In the genomic region with DNA sequence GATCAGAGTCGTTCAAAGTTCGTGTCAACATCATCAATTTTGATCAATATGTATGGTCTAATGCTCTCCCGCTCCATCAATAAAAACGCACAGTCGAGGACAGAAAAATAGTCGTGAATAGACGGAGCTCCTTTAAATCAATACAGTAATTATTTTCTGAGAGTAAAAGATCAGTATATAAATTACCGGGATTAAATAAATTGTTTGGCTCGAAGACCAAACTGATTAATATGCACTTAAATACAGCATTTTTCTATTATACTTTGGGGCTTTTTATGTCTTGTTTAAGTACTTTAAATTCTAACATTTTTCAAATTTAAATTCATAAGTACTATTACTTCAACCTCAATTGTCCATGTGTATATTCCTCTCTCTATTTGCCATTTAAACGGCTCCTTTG, we compare ENCODE assay signal across 5 fruit fly cellular contexts.
TF ChIP-seq lines count a peak whose summit lies in the region.

No protein-coding gene starts in this region.

- TF ChIP-seq CTCF in whole organism, embryonic (GFP tag; optimal IDR thresholded peaks at IDR 0.05; lab: Kevin White, UChicago) = no peak

TF ChIP-seq in whole organism, adult, 20 proteins besides CTCF, POLR2A, EP300 and RAD21:
- TF ChIP-seq CG5204 (GFP tag; optimal IDR thresholded peaks at IDR 0.05; lab: Kevin White, UChicago) (peak; percentile 6), CG11617 (GFP tag; optimal IDR thresholded peaks at IDR 0.05; lab: Kevin White, UChicago) (no peak), CG33017 (tag; optimal IDR thresholded peaks at IDR 0.05; lab: Kevin White, UChicago) (no peak), pad (GFP tag; optimal IDR thresholded peaks at IDR 0.05; lab: Kevin White, UChicago) (no peak), Clk (GFP tag; optimal IDR thresholded peaks at IDR 0.05; lab: Kevin White, UChicago) (no peak), cic (GFP tag; optimal IDR thresholded peaks at IDR 0.05; lab: Kevin White, UChicago) (no peak)
TF ChIP-seq in whole organism, adult: peak in this region for 1.

TF ChIP-seq in whole organism, embryonic, 481 proteins besides CTCF, POLR2A, EP300 and RAD21 (continues in another document):
- TF ChIP-seq tna (GFP tag; IDR thresholded peaks at IDR 0.05; lab: Robert Waterston, UW; ENCODE audit: partially characterized antibody) (no peak), HLH54F (GFP tag; optimal IDR thresholded peaks at IDR 0.05; lab: Kevin White, UChicago) (no peak), Mes4 (GFP tag; optimal IDR thresholded peaks at IDR 0.05; lab: Kevin White, UChicago) (peak; percentile 17), CG9876 (GFP tag; optimal IDR thresholded peaks at IDR 0.05; lab: Kevin White, UChicago) (no peak), CG11560 (tag; IDR thresholded peaks at IDR 0.05; lab: Robert Waterston, UW) (no peak), CG7786 (GFP tag; optimal IDR thresholded peaks at IDR 0.05; lab: Kevin White, UChicago) (peak; percentile 15), CG3726 (GFP tag; IDR thresholded peaks at IDR 0.05; lab: Robert Waterston, UW) (no peak), pb (GFP tag; optimal IDR thresholded peaks at IDR 0.05; lab: Kevin White, UChicago) (no peak), emc (GFP tag; optimal IDR thresholded peaks at IDR 0.05; lab: Kevin White, UChicago) (no peak), B-H1 (GFP tag; IDR thresholded peaks at IDR 0.05; lab: Robert Waterston, UW) (no peak), CG8388 (GFP tag; optimal IDR thresholded peaks at IDR 0.05; lab: Kevin White, UChicago) (peak; percentile 46), cato (GFP tag; optimal IDR thresholded peaks at IDR 0.05; lab: Kevin White, UChicago; ENCODE audit: borderline replicate concordance) (peak; percentile 1), CG17186 (GFP tag; optimal IDR thresholded peaks at IDR 0.05; lab: Kevin White, UChicago) (no peak), lov (optimal IDR thresholded peaks at IDR 0.05; lab: Kevin White, UChicago) (no peak), lov (GFP tag; IDR thresholded peaks at IDR 0.05; lab: Robert Waterston, UW) (no peak), CG6791 (GFP tag; IDR thresholded peaks at IDR 0.05; lab: Robert Waterston, UW; ENCODE audit: partially characterized antibody) (no peak), Ets97D (GFP tag; optimal IDR thresholded peaks at IDR 0.05; lab: Kevin White, UChicago) (peak; percentile 10), trh (GFP tag; optimal IDR thresholded peaks at IDR 0.05; lab: Kevin White, UChicago) (peak; percentile 9), inv (GFP tag; IDR thresholded peaks at IDR 0.05; lab: Robert Waterston, UW; ENCODE audit: partially characterized antibody) (no peak), Aef1 (GFP tag; IDR thresholded peaks at IDR 0.05; lab: Robert Waterston, UW) (no peak)

TF ChIP-seq in whole organism, prepupa, 60 proteins besides CTCF, POLR2A, EP300 and RAD21:
- TF ChIP-seq CG32006 (GFP tag; optimal IDR thresholded peaks at IDR 0.05; lab: Kevin White, UChicago) = peak; percentile 57
- peak; percentile 23 for TF ChIP-seq CG4318 (GFP tag; optimal IDR thresholded peaks at IDR 0.05; lab: Kevin White, UChicago)
- peak; percentile 31 for TF ChIP-seq fkh (GFP tag; optimal IDR thresholded peaks at IDR 0.05; lab: Kevin White, UChicago)
- TF ChIP-seq CG3032 (tag; optimal IDR thresholded peaks at IDR 0.05; lab: Kevin White, UChicago) = no peak
- peak; percentile 38; the same call in 1 of the 3 replicates for TF ChIP-seq CG8119 (GFP tag; IDR thresholded peaks at IDR 0.05; lab: Robert Waterston, UW)
- peak; percentile 37 for TF ChIP-seq Eip78C (GFP tag; lab: Kevin White, UChicago)
- no peak for TF ChIP-seq svp (GFP tag; lab: Kevin White, UChicago)
- TF ChIP-seq CG10631 (GFP tag; optimal IDR thresholded peaks at IDR 0.05; lab: Kevin White, UChicago) = no peak
- peak; percentile 47; the same call in 1 of the 2 replicates for TF ChIP-seq CG15336 (GFP tag; IDR thresholded peaks at IDR 0.05; lab: Robert Waterston, UW)
- peak; percentile 12 for TF ChIP-seq CG6276 (GFP tag; optimal IDR thresholded peaks at IDR 0.05; lab: Kevin White, UChicago)
- TF ChIP-seq Hr4 (GFP tag; optimal IDR thresholded peaks at IDR 0.05; lab: Kevin White, UChicago) = peak; percentile 57
- no peak for TF ChIP-seq dac (GFP tag; optimal IDR thresholded peaks at IDR 0.05; lab: Kevin White, UChicago)

TF ChIP-seq in whole organism, pupa, 21 proteins besides CTCF, POLR2A, EP300 and RAD21:
- peak; percentile 34 for TF ChIP-seq CG14655 (GFP tag; optimal IDR thresholded peaks at IDR 0.05; lab: Kevin White, UChicago)
- TF ChIP-seq CG32121 (GFP tag; IDR thresholded peaks at IDR 0.05; lab: Robert Waterston, UW) = no peak
- peak; percentile 30 for TF ChIP-seq CG8301 (tag; optimal IDR thresholded peaks at IDR 0.05; lab: Kevin White, UChicago)
TF ChIP-seq in whole organism, pupa: peak in this region for 2.

TF ChIP-seq in whole organism, wandering third instar larva, 38 proteins besides CTCF, POLR2A, EP300 and RAD21:
- TF ChIP-seq woc (GFP tag; optimal IDR thresholded peaks at IDR 0.05; lab: Kevin White, UChicago) (no peak), sage (GFP tag; optimal IDR thresholded peaks at IDR 0.05; lab: Kevin White, UChicago) (no peak), Vsx2 (GFP tag; optimal IDR thresholded peaks at IDR 0.05; lab: Kevin White, UChicago; ENCODE audit: partially characterized antibody) (no peak), sv (GFP tag; optimal IDR thresholded peaks at IDR 0.05; lab: Kevin White, UChicago) (peak; percentile 15), OdsH (GFP tag; optimal IDR thresholded peaks at IDR 0.05; lab: Kevin White, UChicago) (no peak)
